Worm (Caenorhabditis elegans): Measurements from ENCODE around the gene C15B12.1.

DNA sequence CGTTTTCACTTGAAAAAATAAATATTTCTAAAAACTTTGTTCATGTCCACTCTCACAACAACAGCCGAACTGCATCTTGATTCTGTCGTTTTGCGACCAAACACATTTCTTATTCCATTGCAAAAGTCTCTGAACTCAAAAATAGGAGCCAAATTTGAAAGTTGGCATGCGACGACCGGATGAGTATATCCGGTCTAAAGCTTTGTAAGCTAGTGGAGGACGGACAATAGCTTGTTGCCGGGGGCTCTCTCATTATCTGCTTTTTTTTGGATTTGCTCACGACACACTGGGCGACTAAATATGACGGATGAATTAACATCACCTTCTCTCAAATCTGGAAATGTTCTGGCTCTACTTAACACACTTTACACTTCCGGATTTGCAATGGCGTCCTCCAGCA, 14.9 kb upstream of the C15B12.1 start, which contains the start of gene K04E7.1:
- TF ChIP-seq him-1 (tag; optimal IDR thresholded peaks at IDR 0.05) = no peak
- TF ChIP-seq W03F9.2 (tag; optimal IDR thresholded peaks at IDR 0.05) = no peak

Data from whole organism, L4/young adult.